Worm (Caenorhabditis elegans): Measurements from ENCODE around the gene C17H12.37.

ce11 chrIV:6792380-6793309, 12.3 kb upstream of the C17H12.37 start:
- TF ChIP-seq lin-13 (tag; optimal IDR thresholded peaks at IDR 0.05) = no peak
- TF ChIP-seq unc-39 (tag; optimal IDR thresholded peaks at IDR 0.05) = no peak

All from whole organism, mixed stage, embryonic.